Worm (Caenorhabditis elegans): Measurements from ENCODE around the gene F38B6.7.

DNA sequence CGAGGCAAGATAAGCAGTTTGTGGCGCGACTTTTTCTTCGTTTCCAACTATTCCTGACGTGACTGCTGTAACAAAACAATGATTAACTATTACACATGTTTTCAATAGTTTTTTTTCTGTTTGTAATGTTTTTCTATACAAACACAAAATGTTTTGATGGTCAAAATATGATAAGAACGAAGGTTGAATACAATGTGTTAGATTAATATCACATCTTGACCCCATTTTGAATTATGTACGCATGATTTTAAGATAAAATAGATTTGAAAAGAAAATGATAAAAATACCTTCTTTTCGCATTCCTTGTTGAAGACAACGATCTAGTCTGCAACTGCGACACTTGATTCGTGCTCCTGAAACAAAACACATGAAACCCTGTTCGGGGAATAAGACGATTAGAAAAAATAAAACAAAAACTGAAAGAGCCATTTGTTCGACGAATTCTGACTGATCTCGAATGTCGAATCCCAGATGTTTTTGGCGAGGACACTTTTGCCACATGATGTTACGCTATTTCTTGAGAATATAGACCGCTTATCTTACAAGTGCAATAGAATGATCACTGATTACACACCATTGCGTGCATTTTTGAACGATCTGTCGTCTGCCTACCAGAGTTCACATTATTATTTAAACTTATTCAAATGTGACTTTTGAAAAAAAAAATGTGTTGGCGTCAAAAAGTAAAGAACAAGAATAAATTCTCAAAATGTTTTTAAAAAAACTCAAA, 32.9 kb downstream of the F38B6.7 start:
- TF ChIP-seq zfp-2 (tag; optimal IDR thresholded peaks at IDR 0.05): no peak
- TF ChIP-seq nhr-11 (tag; optimal IDR thresholded peaks at IDR 0.05): no peak
- no peak for TF ChIP-seq unc-130 (GFP tag; optimal IDR thresholded peaks at IDR 0.05)
- no peak for TF ChIP-seq egl-43 (GFP tag; IDR thresholded peaks at IDR 0.05)
- TF ChIP-seq madf-9 (GFP tag; conservative IDR thresholded peaks at IDR 0.05): no peak
- no peak for TF ChIP-seq egl-27 (tag; optimal IDR thresholded peaks at IDR 0.05)
- no peak for TF ChIP-seq R02D3.7 (tag; optimal IDR thresholded peaks at IDR 0.05)
- no peak for TF ChIP-seq duxl-1 (tag; optimal IDR thresholded peaks at IDR 0.05; ENCODE audit: poor library complexity)
- TF ChIP-seq snpc-4 (tag; optimal IDR thresholded peaks at IDR 0.05): no peak
- no peak for TF ChIP-seq F37D6.2 (tag; optimal IDR thresholded peaks at IDR 0.05)

Data from whole organism, L4 larva.